Worm (Caenorhabditis elegans) whole organism, midembryonic: ENCODE measurements around the gene grd-9.

Source experiments
- T22C8.4 ChIP-seq: fragments of 200-800 bp; sonication (Bioruptor generic); IDR thresholded peaks from 2 replicates; pipeline ENCODE4 v1.3.6; 2022; ENCODE audit warnings: missing genetic modification characterization, missing compliant biosample characterization
- cog-1 ChIP-seq: sonication (generic microtip); optimal IDR thresholded peaks from 2 replicates; lab custom pipeline; 2016; ENCODE audit warnings: missing genetic modification characterization, missing compliant biosample characterization
- flt-1 ChIP-seq: fragments of 200-800 bp; sonication (Bioruptor generic); IDR thresholded peaks from 2 replicates; pipeline ENCODE4 v1.3.6; 2022; ENCODE audit warnings: missing genetic modification characterization, missing compliant biosample characterization
- klf-2 ChIP-seq: fragments of 200-800 bp; sonication (Bioruptor generic); conservative IDR thresholded peaks from 2 replicates; pipeline ENCODE4 v1.3.6; 2022; ENCODE audit warnings: missing genetic modification reagents, missing genetic modification characterization, missing compliant biosample characterization
- med-1 ChIP-seq: sonication (generic microtip); optimal IDR thresholded peaks from 2 replicates; lab custom pipeline; 2017; ENCODE audit warnings: missing genetic modification characterization, mild to moderate bottlenecking, missing compliant biosample characterization, antibody characterized with exemption, missing genetic modification reagents; ENCODE audit not compliant: insufficient read depth
- ref-1 ChIP-seq: fragments of 200-800 bp; sonication (Bioruptor generic); conservative IDR thresholded peaks from 2 replicates; pipeline ENCODE4 v1.3.6; 2022; ENCODE audit warnings: missing genetic modification reagents, missing genetic modification characterization, missing compliant biosample characterization
- tab-1 ChIP-seq: fragments of 200-800 bp; sonication (Bioruptor generic); IDR thresholded peaks from 2 replicates; pipeline ENCODE4 v1.3.6; 2022; ENCODE audit warnings: missing genetic modification characterization, missing compliant biosample characterization
- ztf-23 ChIP-seq: fragments of 200-800 bp; sonication (Bioruptor generic); IDR thresholded peaks from 2 replicates; pipeline ENCODE4 v1.3.6; 2022; ENCODE audit warnings: missing genetic modification reagents, missing genetic modification characterization, missing compliant biosample characterization
- ztf-29 ChIP-seq: fragments of 200-800 bp; sonication (Bioruptor generic); IDR thresholded peaks from 2 replicates; pipeline ENCODE4 v1.3.6; 2022; ENCODE audit warnings: missing genetic modification reagents, missing genetic modification characterization, missing compliant biosample characterization

DNA sequence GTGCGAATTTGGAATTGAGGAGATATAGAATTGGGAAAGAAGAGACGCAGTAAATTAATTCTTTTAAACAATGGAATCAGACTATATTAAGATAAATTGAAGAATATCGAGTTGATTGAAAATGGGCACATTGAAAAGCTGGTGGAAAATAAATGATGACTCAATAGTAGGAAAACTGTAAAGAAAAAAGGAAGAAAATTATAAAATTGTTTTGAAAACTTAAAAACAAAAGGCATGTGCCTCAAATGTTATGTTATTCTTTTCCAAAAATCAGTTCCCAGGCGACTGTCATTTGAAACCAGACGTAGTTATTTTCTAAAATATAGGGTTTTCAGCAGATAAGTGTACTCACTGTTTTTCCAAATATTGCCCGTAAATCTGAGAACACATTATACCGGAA, 24.8 kb downstream of the grd-9 start, which contains the start of gene C04E6.12:
- TF ChIP-seq T22C8.4 (no peak), ztf-23 (GFP tag; lab: Robert Waterston, UW) (no peak), med-1 (GFP tag; lab: Kevin White, UChicago) (no peak), klf-2 (GFP tag; lab: Robert Waterston, UW) (no peak), cog-1 (no peak), flt-1 (GFP tag; lab: Robert Waterston, UW) (no peak), tab-1 (GFP tag; lab: Robert Waterston, UW) (no peak), ref-1 (no peak), ztf-29 (GFP tag; lab: Robert Waterston, UW) (no peak)
